Worm (Caenorhabditis elegans): ENCODE results near the gene C07D8.5.

The C07D8.5 gene

DNA sequence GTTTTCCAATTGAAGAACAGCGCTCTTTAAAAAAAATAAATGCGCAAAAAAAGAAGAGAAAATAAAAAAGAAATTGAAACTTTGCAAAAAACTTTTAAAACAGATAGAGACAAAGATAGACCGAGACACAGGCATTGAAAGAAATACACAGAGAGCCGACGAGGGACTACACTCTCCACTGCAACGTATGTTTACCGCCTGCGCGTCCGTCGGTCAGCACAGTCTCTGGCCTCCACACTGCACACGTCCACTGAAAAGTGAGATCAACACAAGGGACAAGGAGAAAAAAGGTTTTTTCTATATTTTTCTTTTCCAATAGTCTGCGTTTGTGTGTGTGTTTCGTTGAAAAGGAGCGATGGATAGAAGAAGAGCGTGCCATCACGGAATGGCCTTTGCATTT, 37.4 kb upstream of the C07D8.5 start:
- no peak for TF ChIP-seq aly-2 (tag; optimal IDR thresholded peaks at IDR 0.05)
- peak; percentile 12 for TF ChIP-seq mdl-1 (tag; optimal IDR thresholded peaks at IDR 0.05)
- TF ChIP-seq lin-15B (tag; optimal IDR thresholded peaks at IDR 0.05), result peak; percentile 35
- TF ChIP-seq pha-4 (tag; optimal IDR thresholded peaks at IDR 0.05), result peak; percentile 74
- TF ChIP-seq ceh-28 (tag; optimal IDR thresholded peaks at IDR 0.05), result peak; percentile 48
- no peak for TF ChIP-seq nhr-12 (tag; optimal IDR thresholded peaks at IDR 0.05)
- TF ChIP-seq R02D3.7 (tag; optimal IDR thresholded peaks at IDR 0.05), result peak; percentile 1
- no peak for TF ChIP-seq nhr-76 (tag; optimal IDR thresholded peaks at IDR 0.05)
- no peak for TF ChIP-seq ZK546.5 (tag; optimal IDR thresholded peaks at IDR 0.05)
- peak; percentile 66 for TF ChIP-seq hmg-11 (tag; optimal IDR thresholded peaks at IDR 0.05)
- TF ChIP-seq nhr-25 (tag; optimal IDR thresholded peaks at IDR 0.05), result no peak
- TF ChIP-seq mml-1 (tag; optimal IDR thresholded peaks at IDR 0.05), result no peak
- TF ChIP-seq fkh-2 (tag; optimal IDR thresholded peaks at IDR 0.05), result no peak
- peak; percentile 30 for TF ChIP-seq egl-27 (tag; optimal IDR thresholded peaks at IDR 0.05)
- TF ChIP-seq nfya-1 (tag; optimal IDR thresholded peaks at IDR 0.05; ENCODE audit: insufficient read depth), result peak; percentile 72

DNA sequence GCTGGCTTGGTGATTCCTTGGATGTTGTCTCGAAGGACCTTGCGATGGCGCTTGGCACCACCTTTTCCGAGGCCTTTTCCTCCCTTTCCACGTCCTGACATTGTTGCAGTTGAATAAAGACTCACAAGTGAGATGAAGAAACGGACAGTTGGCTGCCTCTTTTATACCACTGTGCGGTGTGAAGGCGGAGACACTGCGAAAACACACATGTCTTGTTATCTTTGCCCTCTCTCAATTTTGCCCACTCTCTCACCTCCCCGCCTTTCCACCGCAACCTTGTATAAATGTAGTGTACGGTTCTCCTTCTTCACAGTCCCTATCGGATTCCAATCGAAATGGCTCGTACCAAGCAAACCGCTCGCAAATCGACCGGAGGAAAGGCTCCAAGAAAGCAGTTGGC, 34.1 kb upstream of the C07D8.5 start, which contains the start of the genes his-38 and his-40:
Gene his-38 (minus strand): TSS at position 101 of the 400 bp plus-strand sequence.
Gene his-40 (plus strand): TSS at position 336 of the 400 bp plus-strand sequence.
- TF ChIP-seq zag-1 (tag; optimal IDR thresholded peaks at IDR 0.05), result no peak
- no peak for TF ChIP-seq ztf-11 (tag; optimal IDR thresholded peaks at IDR 0.05)
- no peak for TF ChIP-seq ama-1 (optimal IDR thresholded peaks at IDR 0.05)
- TF ChIP-seq unc-62 (GFP tag; optimal IDR thresholded peaks at IDR 0.05), result no peak
- TF ChIP-seq nhr-43 (tag; optimal IDR thresholded peaks at IDR 0.05; ENCODE audit: poor library complexity, severe bottlenecking), result no peak
- no peak for TF ChIP-seq elt-2 (tag; optimal IDR thresholded peaks at IDR 0.05)
- TF ChIP-seq nhr-28 (tag; optimal IDR thresholded peaks at IDR 0.05), result no peak
- no peak for TF ChIP-seq elt-3 (tag; optimal IDR thresholded peaks at IDR 0.05)
- TF ChIP-seq egl-27 (tag; optimal IDR thresholded peaks at IDR 0.05), result no peak
- no peak for TF ChIP-seq mdl-1 (tag; optimal IDR thresholded peaks at IDR 0.05)
- no peak for TF ChIP-seq nhr-77 (tag; optimal IDR thresholded peaks at IDR 0.05)
- TF ChIP-seq lsy-12 (tag; optimal IDR thresholded peaks at IDR 0.05), result no peak
- no peak for TF ChIP-seq tbx-2 (tag; optimal IDR thresholded peaks at IDR 0.05)
- no peak for TF ChIP-seq sea-2 (GFP tag; optimal IDR thresholded peaks at IDR 0.05)
- TF ChIP-seq mml-1 (tag; optimal IDR thresholded peaks at IDR 0.05), result no peak
- no peak for TF ChIP-seq fos-1 (tag; optimal IDR thresholded peaks at IDR 0.05)
- no peak for TF ChIP-seq hmg-11 (tag; optimal IDR thresholded peaks at IDR 0.05)
- no peak for TF ChIP-seq ceh-82 (tag; optimal IDR thresholded peaks at IDR 0.05)
- TF ChIP-seq fkh-10 (GFP tag; optimal IDR thresholded peaks at IDR 0.05), result no peak
- TF ChIP-seq ZK546.5 (tag; optimal IDR thresholded peaks at IDR 0.05), result no peak

DNA sequence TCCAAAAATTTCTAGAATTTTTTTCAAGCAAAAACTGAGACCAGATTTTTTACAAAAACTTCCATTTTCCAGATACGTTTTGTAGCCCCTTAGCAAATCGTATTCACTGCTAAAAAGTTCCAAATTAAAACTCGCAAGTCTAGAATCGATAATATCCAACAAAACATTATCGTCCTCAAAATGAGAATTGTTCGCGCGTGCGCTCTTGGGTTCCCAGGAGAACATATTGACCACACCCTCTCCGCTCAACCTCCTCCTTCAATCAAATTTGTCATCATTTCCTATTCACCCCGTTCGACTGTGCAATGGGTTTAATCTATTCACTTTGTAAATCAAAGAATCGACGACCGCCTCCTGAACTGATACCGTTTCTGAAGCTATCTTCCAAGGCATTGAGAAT, 32.0 kb upstream of the C07D8.5 start:
- TF ChIP-seq daf-12 (tag; optimal IDR thresholded peaks at IDR 0.05) (no peak), mml-1 (tag; optimal IDR thresholded peaks at IDR 0.05) (no peak), elt-3 (tag; optimal IDR thresholded peaks at IDR 0.05) (no peak), nhr-12 (tag; optimal IDR thresholded peaks at IDR 0.05) (no peak), nhr-43 (tag; optimal IDR thresholded peaks at IDR 0.05; ENCODE audit: poor library complexity, severe bottlenecking) (no peak), lin-39 (tag; optimal IDR thresholded peaks at IDR 0.05) (no peak), ztf-11 (tag; optimal IDR thresholded peaks at IDR 0.05) (no peak), ceh-9 (tag; optimal IDR thresholded peaks at IDR 0.05) (no peak), unc-39 (tag; optimal IDR thresholded peaks at IDR 0.05) (no peak), snpc-4 (tag; optimal IDR thresholded peaks at IDR 0.05) (no peak), skn-1 (tag; optimal IDR thresholded peaks at IDR 0.05) (no peak), pqm-1 (tag; optimal IDR thresholded peaks at IDR 0.05) (no peak), sea-2 (GFP tag; optimal IDR thresholded peaks at IDR 0.05) (no peak), ceh-28 (tag; optimal IDR thresholded peaks at IDR 0.05) (no peak), ama-1 (optimal IDR thresholded peaks at IDR 0.05) (no peak), mdl-1 (tag; optimal IDR thresholded peaks at IDR 0.05) (no peak)

- TF ChIP-seq pqm-1 (tag; optimal IDR thresholded peaks at IDR 0.05), result no peak
- no peak for TF ChIP-seq lin-39 (tag; optimal IDR thresholded peaks at IDR 0.05)
These were observed 30.6 kb upstream of the C07D8.5 start for ce11 chrX:7313236-7313635.

All from whole organism, L3 larva.